Fruit fly (Drosophila melanogaster): ENCODE data around the gene CG3430.
A peak's percentile ranks its signal among the peaks of the same experiment; 100 is the strongest.

Gene CG3430

dm6 chr2L:6919203-6919849 is 37.5 kb upstream of the CG3430 start (continued):
- TF ChIP-seq CG10274 (GFP tag; optimal IDR thresholded peaks at IDR 0.05) = no peak
- 0 out of 4 replicates have a peak, but pooled peaks have one; percentile 45 for TF ChIP-seq chinmo (GFP tag; IDR thresholded peaks at IDR 0.05; ENCODE audit: partially characterized antibody)
- TF ChIP-seq CG17568 (GFP tag; optimal IDR thresholded peaks at IDR 0.05) = no peak
- no peak for TF ChIP-seq chif (GFP tag; optimal IDR thresholded peaks at IDR 0.05)
- peak; percentile 11 for TF ChIP-seq lbe (GFP tag; optimal IDR thresholded peaks at IDR 0.05)
- TF ChIP-seq CG2712 (tag; optimal IDR thresholded peaks at IDR 0.05) = peak; percentile 40
- no peak for TF ChIP-seq CG7928 (GFP tag; optimal IDR thresholded peaks at IDR 0.05)
- TF ChIP-seq sens (GFP tag) = no peak
- TF ChIP-seq vnd (GFP tag; IDR thresholded peaks at IDR 0.05; ENCODE audit: partially characterized antibody) = no peak
- TF ChIP-seq CG11398 (GFP tag; optimal IDR thresholded peaks at IDR 0.05) = no peak
- TF ChIP-seq fd3F (GFP tag; optimal IDR thresholded peaks at IDR 0.05) = no peak
- TF ChIP-seq CkIIα-i1 (GFP tag; IDR thresholded peaks at IDR 0.05) = no peak
- TF ChIP-seq corto (GFP tag; optimal IDR thresholded peaks at IDR 0.05) = no peak
- TF ChIP-seq CG30403 (GFP tag; optimal IDR thresholded peaks at IDR 0.05) = no peak
- no peak for TF ChIP-seq fru (optimal IDR thresholded peaks at IDR 0.05)
- TF ChIP-seq gro (GFP tag; optimal IDR thresholded peaks at IDR 0.05) = no peak
- TF ChIP-seq dimm (GFP tag; IDR thresholded peaks at IDR 0.05) = no peak
- TF ChIP-seq CG10267 (tag; optimal IDR thresholded peaks at IDR 0.05) = peak; percentile 9
- no peak for TF ChIP-seq bcd (GFP tag; optimal IDR thresholded peaks at IDR 0.05)
- TF ChIP-seq CG1603 (tag; optimal IDR thresholded peaks at IDR 0.05) = peak; percentile 7
- no peak for TF ChIP-seq pnt (GFP tag; optimal IDR thresholded peaks at IDR 0.05)
- no peak for TF ChIP-seq onecut (GFP tag; IDR thresholded peaks at IDR 0.05)
- TF ChIP-seq cg (GFP tag; optimal IDR thresholded peaks at IDR 0.05) = peak; percentile 95
- peak; percentile 68 for TF ChIP-seq bigmax (GFP tag; optimal IDR thresholded peaks at IDR 0.05)
- TF ChIP-seq insv (GFP tag; optimal IDR thresholded peaks at IDR 0.05) = no peak
- no peak for TF ChIP-seq CG4424 (GFP tag; optimal IDR thresholded peaks at IDR 0.05)
- TF ChIP-seq CG7987 (GFP tag; optimal IDR thresholded peaks at IDR 0.05) = peak; percentile 4
- TF ChIP-seq CG15073 (GFP tag; optimal IDR thresholded peaks at IDR 0.05) = no peak
- TF ChIP-seq br (optimal IDR thresholded peaks at IDR 0.05) = no peak
- TF ChIP-seq CG16815 (GFP tag; optimal IDR thresholded peaks at IDR 0.05) = no peak
- TF ChIP-seq Lhr (GFP tag; optimal IDR thresholded peaks at IDR 0.05) = no peak
- peak; percentile 63; the same call in 1 of the 2 replicates for TF ChIP-seq CG32767 (GFP tag; IDR thresholded peaks at IDR 0.05)
- no peak for TF ChIP-seq Fer3 (tag; optimal IDR thresholded peaks at IDR 0.05)
- TF ChIP-seq CG1792 (GFP tag; optimal IDR thresholded peaks at IDR 0.05) = no peak
- no peak for TF ChIP-seq emc (GFP tag; optimal IDR thresholded peaks at IDR 0.05)
- TF ChIP-seq gsb-n (tag; optimal IDR thresholded peaks at IDR 0.05) = no peak
- TF ChIP-seq trh (GFP tag; optimal IDR thresholded peaks at IDR 0.05) = no peak
- TF ChIP-seq Antp (GFP tag; optimal IDR thresholded peaks at IDR 0.05) = no peak
- no peak for TF ChIP-seq CG2116 (GFP tag; optimal IDR thresholded peaks at IDR 0.05)
- peak; percentile 49 for TF ChIP-seq pzg (GFP tag; optimal IDR thresholded peaks at IDR 0.05)
- no peak for TF ChIP-seq Hr78 (GFP tag; optimal IDR thresholded peaks at IDR 0.05)
- TF ChIP-seq CG15269 (tag; optimal IDR thresholded peaks at IDR 0.05) = no peak
- TF ChIP-seq CG18619 (GFP tag; optimal IDR thresholded peaks at IDR 0.05) = peak; percentile 16
- no peak for TF ChIP-seq gsb (GFP tag; IDR thresholded peaks at IDR 0.05)
- no peak for TF ChIP-seq CG8388 (GFP tag; optimal IDR thresholded peaks at IDR 0.05)
- no peak for TF ChIP-seq Mad (GFP tag; optimal IDR thresholded peaks at IDR 0.05)
- no peak for TF ChIP-seq Dip2 (GFP tag; IDR thresholded peaks at IDR 0.05)
- no peak for TF ChIP-seq aop (GFP tag; IDR thresholded peaks at IDR 0.05)
- no peak for TF ChIP-seq CG4404 (GFP tag; IDR thresholded peaks at IDR 0.05)
- no peak for TF ChIP-seq vvl (GFP tag; IDR thresholded peaks at IDR 0.05)
- TF ChIP-seq CG13123 (GFP tag; optimal IDR thresholded peaks at IDR 0.05) = no peak

Measured in whole organism, embryonic.